Worm (Caenorhabditis elegans): ENCODE measurements around the gene ZK686.1.

ce11 chrIII:7765974-7766373 is 7.0 kb upstream of the ZK686.1 start, which contains the start of gene ZK686.2:
- no peak for TF ChIP-seq ceh-82 (tag; optimal IDR thresholded peaks at IDR 0.05)
- no peak for TF ChIP-seq nhr-12 (tag; optimal IDR thresholded peaks at IDR 0.05)
- TF ChIP-seq mdl-1 (tag; optimal IDR thresholded peaks at IDR 0.05) = no peak
- TF ChIP-seq ama-1 (optimal IDR thresholded peaks at IDR 0.05) = no peak
- no peak for TF ChIP-seq egl-27 (tag; optimal IDR thresholded peaks at IDR 0.05)
- TF ChIP-seq ceh-16 (tag; optimal IDR thresholded peaks at IDR 0.05) = no peak

Measured in whole organism, L2 larva.